Worm (Caenorhabditis elegans): ENCODE data around the gene C06E1.7.

DNA sequence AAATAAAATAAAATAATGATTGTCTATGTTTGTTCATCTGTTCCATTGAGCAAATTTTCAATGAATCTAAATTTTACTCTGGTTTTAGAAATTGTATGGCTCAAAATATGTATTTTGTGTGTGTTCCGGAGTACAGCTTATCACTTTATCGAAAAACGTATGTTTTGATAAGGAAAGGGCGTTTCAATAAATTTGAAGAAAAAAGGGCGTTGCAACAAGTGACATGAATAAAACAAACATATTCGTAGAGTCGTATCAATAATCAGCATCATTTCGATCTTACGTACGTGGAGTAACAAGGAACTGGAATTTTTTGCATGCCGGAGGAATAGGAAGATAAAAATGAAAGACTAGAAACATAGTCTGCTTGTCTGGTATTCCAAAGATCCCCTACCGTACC lies 568 bp upstream of the C06E1.7 start:
- TF ChIP-seq cog-1 (tag; optimal IDR thresholded peaks at IDR 0.05) (no peak), tab-1 (GFP tag; IDR thresholded peaks at IDR 0.05) (no peak)

Data from whole organism, midembryonic.